Fruit fly (Drosophila melanogaster) whole organism, embryonic: ENCODE results near the gene Nlg2.
A peak's percentile ranks its signal among the peaks of the same experiment; 100 is the strongest.

ENCODE experiments used
- Atf-2 ChIP-seq: fragments of 200-800 bp; sonication (Bioruptor generic); optimal IDR thresholded peaks from 2 replicates; lab custom pipeline; 2016; ENCODE audit warnings: missing biosample characterization, missing genetic modification characterization
- Bdp1 ChIP-seq: fragments of 200-800 bp; sonication (Bioruptor generic); optimal IDR thresholded peaks from 3 replicates; lab custom pipeline; 2016; ENCODE audit warnings: missing biosample characterization, missing genetic modification characterization
- CG10654 ChIP-seq: fragments of 200-800 bp; sonication (Bioruptor generic); optimal IDR thresholded peaks from 2 replicates; lab custom pipeline; 2016; ENCODE audit warnings: missing biosample characterization, missing genetic modification characterization
- CG11085 ChIP-seq: fragments of 200-800 bp; sonication (Bioruptor generic); IDR thresholded peaks from 2 replicates; pipeline ENCODE4 v1.3.6; 2022; ENCODE audit warnings: missing biosample characterization, missing genetic modification characterization
- CG11696 ChIP-seq: fragments of 200-800 bp; sonication (Bioruptor generic); IDR thresholded peaks from 2 replicates; pipeline ENCODE4 v1.3.6; 2022; ENCODE audit warnings: missing biosample characterization, missing genetic modification characterization
- CG12299 ChIP-seq: fragments of 200-800 bp; sonication (Bioruptor generic); optimal IDR thresholded peaks from 2 replicates; lab custom pipeline; 2018; ENCODE audit warnings: missing biosample characterization, mild to moderate bottlenecking, missing genetic modification characterization
- CG13424 ChIP-seq: fragments of 200-800 bp; sonication (Bioruptor generic); optimal IDR thresholded peaks from 2 replicates; lab custom pipeline; 2019; ENCODE audit warnings: missing biosample characterization, mild to moderate bottlenecking, missing genetic modification characterization, moderate library complexity
- CG13624 ChIP-seq: fragments of 200-800 bp; sonication (Bioruptor generic); optimal IDR thresholded peaks from 2 replicates; lab custom pipeline; 2016; ENCODE audit warnings: missing biosample characterization, missing genetic modification characterization
- CG14014 ChIP-seq: fragments of 200-800 bp; sonication (Bioruptor generic); IDR thresholded peaks from 2 replicates; pipeline ENCODE4 v1.3.6; 2022; ENCODE audit warnings: missing biosample characterization, missing genetic modification characterization
- CG14667 ChIP-seq: fragments of 200-800 bp; sonication (Bioruptor generic); IDR thresholded peaks from 2 replicates; pipeline ENCODE4 v1.3.6; 2022; ENCODE audit warnings: missing biosample characterization, missing genetic modification characterization
- CG16813 ChIP-seq: fragments of 200-800 bp; sonication (Bioruptor generic); IDR thresholded peaks from 3 replicates; pipeline ENCODE4 v1.3.6; 2022; ENCODE audit warnings: missing biosample characterization, missing genetic modification characterization; ENCODE audit not compliant: partially characterized antibody
- CG16863 ChIP-seq: fragments of 200-800 bp; sonication (Bioruptor generic); optimal IDR thresholded peaks from 3 replicates; lab custom pipeline; 2016; ENCODE audit warnings: missing biosample characterization, missing genetic modification characterization
- CG18764 ChIP-seq: fragments of 200-800 bp; sonication (Bioruptor generic); optimal IDR thresholded peaks from 3 replicates; lab custom pipeline; 2016; ENCODE audit warnings: missing biosample characterization, missing genetic modification characterization
- CG2889 ChIP-seq: fragments of 200-800 bp; sonication (Bioruptor generic); IDR thresholded peaks from 3 replicates; pipeline ENCODE4 v1.3.6; 2022; ENCODE audit warnings: missing biosample characterization, missing genetic modification characterization
- CG30431 ChIP-seq: fragments of 200-800 bp; sonication (Bioruptor generic); optimal IDR thresholded peaks from 2 replicates; lab custom pipeline; 2017; ENCODE audit warnings: missing biosample characterization, missing genetic modification characterization
- CG34422 ChIP-seq: fragments of 200-800 bp; sonication (Bioruptor generic); IDR thresholded peaks from 3 replicates; pipeline ENCODE4 v1.3.6; 2022; ENCODE audit warnings: missing biosample characterization, missing genetic modification characterization
- CG6689 ChIP-seq: fragments of 200-800 bp; sonication (Bioruptor generic); IDR thresholded peaks from 2 replicates; pipeline ENCODE4 v1.3.6; 2022; ENCODE audit warnings: missing biosample characterization, missing genetic modification characterization
- CG6765 ChIP-seq: fragments of 200-800 bp; sonication (Bioruptor generic); optimal IDR thresholded peaks from 3 replicates; lab custom pipeline; 2017; ENCODE audit warnings: missing biosample characterization, mild to moderate bottlenecking, missing genetic modification characterization
- CG7271 ChIP-seq: fragments of 200-800 bp; sonication (Bioruptor generic); optimal IDR thresholded peaks from 2 replicates; lab custom pipeline; 2018; ENCODE audit warnings: missing biosample characterization, mild to moderate bottlenecking, missing genetic modification characterization, moderate library complexity
- CG7745 ChIP-seq: fragments of 200-800 bp; sonication (Bioruptor generic); optimal IDR thresholded peaks from 2 replicates; lab custom pipeline; 2018; ENCODE audit warnings: missing biosample characterization, mild to moderate bottlenecking, missing genetic modification characterization, moderate library complexity
- CG9437 ChIP-seq: fragments of 200-800 bp; sonication (Bioruptor generic); optimal IDR thresholded peaks from 2 replicates; lab custom pipeline; 2018; ENCODE audit warnings: missing biosample characterization, mild to moderate bottlenecking, missing genetic modification characterization
- CG9876 ChIP-seq: fragments of 200-800 bp; sonication (Bioruptor generic); optimal IDR thresholded peaks from 2 replicates; lab custom pipeline; 2016; ENCODE audit warnings: missing biosample characterization, missing genetic modification characterization
- D19A ChIP-seq: fragments of 200-800 bp; optimal IDR thresholded peaks from 3 replicates; lab custom pipeline; 2019; ENCODE audit warnings: missing biosample characterization, mild to moderate bottlenecking, missing genetic modification characterization, moderate library complexity
- E2f1 ChIP-seq: fragments of 200-800 bp; sonication (Bioruptor generic); IDR thresholded peaks from 2 replicates; pipeline ENCODE4 v1.3.6; 2022; ENCODE audit warnings: missing biosample characterization, missing genetic modification characterization
- Fer1 ChIP-seq: fragments of 200-800 bp; sonication (Bioruptor generic); optimal IDR thresholded peaks from 2 replicates; lab custom pipeline; 2017; ENCODE audit warnings: missing biosample characterization, mild to moderate bottlenecking, missing genetic modification characterization
- HLH4C ChIP-seq: fragments of 200-800 bp; sonication (Bioruptor generic); IDR thresholded peaks from 3 replicates; pipeline ENCODE4 v1.3.6; 2022; ENCODE audit warnings: missing biosample characterization, missing genetic modification characterization; ENCODE audit not compliant: partially characterized antibody
- HmgZ ChIP-seq: fragments of 200-800 bp; sonication (Bioruptor generic); optimal IDR thresholded peaks from 2 replicates; lab custom pipeline; 2018; ENCODE audit warnings: missing biosample characterization, mild to moderate bottlenecking, missing genetic modification characterization
- Lhr ChIP-seq: fragments of 200-800 bp; sonication (Bioruptor generic); optimal IDR thresholded peaks from 3 replicates; lab custom pipeline; 2017; ENCODE audit warnings: mild to moderate bottlenecking, missing biosample characterization, missing genetic modification reagents, missing genetic modification characterization
- Meics ChIP-seq: fragments of 200-800 bp; sonication (Bioruptor generic); optimal IDR thresholded peaks from 2 replicates; lab custom pipeline; 2017; ENCODE audit warnings: missing biosample characterization, mild to moderate bottlenecking, missing genetic modification characterization
- NFAT ChIP-seq: fragments of 200-800 bp; sonication (Bioruptor generic); IDR thresholded peaks from 2 replicates; pipeline ENCODE4 v1.3.6; 2022; ENCODE audit warnings: missing biosample characterization, missing genetic modification characterization
- Ravus ChIP-seq: fragments of 200-800 bp; sonication (Bioruptor generic); IDR thresholded peaks from 2 replicates; pipeline ENCODE4 v1.3.6; 2022; ENCODE audit warnings: missing biosample characterization, missing genetic modification characterization
- Sry-β ChIP-seq: fragments of 200-800 bp; sonication (Bioruptor generic); optimal IDR thresholded peaks from 2 replicates; lab custom pipeline; 2018; ENCODE audit warnings: missing biosample characterization, mild to moderate bottlenecking, missing genetic modification characterization, moderate library complexity
- TFAM ChIP-seq: fragments of 200-800 bp; sonication (Bioruptor generic); optimal IDR thresholded peaks from 2 replicates; lab custom pipeline; 2017; ENCODE audit warnings: missing biosample characterization, missing genetic modification characterization, inconsistent platforms
- Vsx1 ChIP-seq: fragments of 200-800 bp; sonication (Bioruptor generic); optimal IDR thresholded peaks from 2 replicates; lab custom pipeline; 2017; ENCODE audit warnings: missing biosample characterization, mild to moderate bottlenecking, missing genetic modification characterization, missing genetic modification reagents
- ash1 ChIP-seq: fragments of 200-800 bp; sonication (Bioruptor generic); optimal IDR thresholded peaks from 2 replicates; lab custom pipeline; 2018; ENCODE audit warnings: missing biosample characterization, mild to moderate bottlenecking, missing genetic modification characterization
- cad ChIP-seq: fragments of >200 bp; optimal IDR thresholded peaks from 2 replicates; lab custom pipeline; 2017; ENCODE audit warnings: missing biosample characterization, missing genetic modification characterization
- cas ChIP-seq: fragments of 200-800 bp; sonication (Bioruptor generic); IDR thresholded peaks from 2 replicates; pipeline ENCODE4 v1.3.6; 2022; ENCODE audit warnings: missing biosample characterization, missing genetic modification characterization
- dimm ChIP-seq: fragments of 200-800 bp; sonication (Bioruptor generic); IDR thresholded peaks from 2 replicates; pipeline ENCODE4 v1.3.6; 2022; ENCODE audit warnings: missing biosample characterization, missing genetic modification characterization
- fd3F ChIP-seq: fragments of 200-800 bp; sonication (Bioruptor generic); optimal IDR thresholded peaks from 2 replicates; lab custom pipeline; 2018; ENCODE audit warnings: missing biosample characterization, mild to moderate bottlenecking, missing genetic modification characterization, moderate library complexity
- gfzf ChIP-seq: fragments of 200-800 bp; sonication (Bioruptor generic); optimal IDR thresholded peaks from 2 replicates; lab custom pipeline; 2016; ENCODE audit warnings: missing biosample characterization, mild to moderate bottlenecking, missing genetic modification characterization, moderate library complexity
- gsb-n ChIP-seq: fragments of 200-800 bp; sonication (Bioruptor generic); optimal IDR thresholded peaks from 3 replicates; lab custom pipeline; 2018; ENCODE audit warnings: missing biosample characterization, mild to moderate bottlenecking, missing genetic modification characterization
- hb ChIP-seq: fragments of 200-800 bp; sonication (Bioruptor generic); IDR thresholded peaks from 3 replicates; pipeline ENCODE4 v1.3.6; 2022; ENCODE audit warnings: missing biosample characterization, missing genetic modification characterization; ENCODE audit not compliant: partially characterized antibody
- hbn ChIP-seq: fragments of 200-800 bp; sonication (Bioruptor generic); IDR thresholded peaks from 2 replicates; pipeline ENCODE4 v1.3.6; 2022; ENCODE audit warnings: missing biosample characterization, missing genetic modification characterization; ENCODE audit not compliant: partially characterized antibody
- her ChIP-seq: fragments of 200-800 bp; sonication (Bioruptor generic); optimal IDR thresholded peaks from 2 replicates; lab custom pipeline; 2016; ENCODE audit warnings: missing biosample characterization, missing genetic modification characterization
- hkb ChIP-seq, 2 experiments: fragments of 200-800 bp in 1 of 2; fragments of >200 bp in 1 of 2; sonication (Bioruptor generic) in 1 of 2; IDR thresholded peaks in 1 of 2; optimal IDR thresholded peaks in 1 of 2; 2 replicates each; pipeline versions ENCODE4 v1.3.6 to Lab custom; 2017 to 2022; ENCODE audit warnings: missing biosample characterization in 1 of 2, missing genetic modification characterization in 1 of 2
- klu ChIP-seq: fragments of 200-800 bp; sonication (Bioruptor generic); IDR thresholded peaks from 2 replicates; pipeline ENCODE4 v1.3.6; 2022; ENCODE audit warnings: missing biosample characterization, missing genetic modification characterization
- lab ChIP-seq: fragments of 200-800 bp; sonication (Bioruptor generic); optimal IDR thresholded peaks from 3 replicates; lab custom pipeline; 2017; ENCODE audit warnings: missing biosample characterization, missing genetic modification characterization, mild to moderate bottlenecking, moderate library complexity, missing genetic modification reagents
- trh ChIP-seq: fragments of 200-800 bp; sonication (Bioruptor generic); optimal IDR thresholded peaks from 2 replicates; lab custom pipeline; 2016; ENCODE audit warnings: missing biosample characterization, missing genetic modification characterization
- unc-4 ChIP-seq: fragments of 200-800 bp; sonication (Bioruptor generic); IDR thresholded peaks from 2 replicates; pipeline ENCODE4 v1.3.6; 2022; ENCODE audit warnings: missing biosample characterization, missing genetic modification characterization; ENCODE audit not compliant: partially characterized antibody
- vvl ChIP-seq: fragments of 200-800 bp; sonication (Bioruptor generic); IDR thresholded peaks from 2 replicates; pipeline ENCODE4 v1.3.6; 2022; ENCODE audit warnings: missing biosample characterization, missing genetic modification characterization

The Nlg2 gene

dm6 chr2L:6841349-6841748, 33.4 kb upstream of the Nlg2 start (continued):
- TF ChIP-seq vvl (GFP tag; lab: Robert Waterston, UW) = peak; percentile 90
- peak; percentile 26 for TF ChIP-seq Meics
- TF ChIP-seq CG7271 = peak; percentile 66
- peak; percentile 52; the same call in 1 of the 2 replicates for TF ChIP-seq CG11696
- peak; percentile 65 for TF ChIP-seq E2f1 (GFP tag; lab: Robert Waterston, UW)
- no peak for TF ChIP-seq Sry-β (GFP tag; lab: Kevin White, UChicago)
- TF ChIP-seq CG9876 = peak; percentile 48
- TF ChIP-seq CG18764 (GFP tag; lab: Kevin White, UChicago) = peak; percentile 45
- no peak for TF ChIP-seq CG16813
- TF ChIP-seq HLH4C (GFP tag; lab: Robert Waterston, UW) = no peak
- TF ChIP-seq hbn (GFP tag; lab: Robert Waterston, UW) = no peak
- no peak for TF ChIP-seq Fer1 (GFP tag; lab: Kevin White, UChicago)
- peak; percentile 71; the same call in 2 of the 3 replicates for TF ChIP-seq CG34422 (GFP tag; lab: Robert Waterston, UW)
- TF ChIP-seq ash1 (GFP tag; lab: Kevin White, UChicago) = no peak
- TF ChIP-seq hb (GFP tag; lab: Robert Waterston, UW) = no peak
- peak; percentile 27 for TF ChIP-seq CG12299 (tag; lab: Kevin White, UChicago)
- no peak for TF ChIP-seq fd3F (GFP tag; lab: Kevin White, UChicago)
- peak; percentile 45 for TF ChIP-seq Atf-2 (GFP tag; lab: Kevin White, UChicago)
- TF ChIP-seq Ravus (GFP tag; lab: Robert Waterston, UW) = no peak
- TF ChIP-seq CG7745 (tag; lab: Kevin White, UChicago) = no peak
- no peak for TF ChIP-seq unc-4 (GFP tag; lab: Robert Waterston, UW)
- 0 out of 2 replicates have a peak, but pooled peaks have one; percentile 32 for TF ChIP-seq cas (GFP tag; lab: Robert Waterston, UW)
- TF ChIP-seq CG6765 = no peak
- peak; percentile 47 for TF ChIP-seq her
- peak; percentile 5 for TF ChIP-seq trh
- peak; percentile 78 for TF ChIP-seq D19A (tag; lab: Kevin White, UChicago)
- no peak for TF ChIP-seq NFAT (GFP tag; lab: Robert Waterston, UW)
- TF ChIP-seq CG13424 (tag; lab: Kevin White, UChicago) = peak; percentile 79
- TF ChIP-seq cad = no peak
- TF ChIP-seq CG14014 (GFP tag; lab: Robert Waterston, UW) = 0 out of 2 replicates have a peak, but pooled peaks have one; percentile 39
- TF ChIP-seq klu (GFP tag; lab: Robert Waterston, UW) = peak; percentile 35; the same call in 1 of the 2 replicates
- no peak for TF ChIP-seq hkb (optimal IDR thresholded peaks at IDR 0.05; lab: Kevin White, UChicago)
- TF ChIP-seq hkb (GFP tag; IDR thresholded peaks at IDR 0.05; lab: Robert Waterston, UW) = peak; percentile 83
- TF ChIP-seq CG14667 = peak; percentile 72
- TF ChIP-seq HmgZ (tag; lab: Kevin White, UChicago) = no peak
- TF ChIP-seq CG11085 (GFP tag; lab: Robert Waterston, UW) = 0 out of 2 replicates have a peak, but pooled peaks have one; percentile 15
- TF ChIP-seq Bdp1 (GFP tag; lab: Kevin White, UChicago) = peak; percentile 53
- peak; percentile 43 for TF ChIP-seq lab (GFP tag; lab: Kevin White, UChicago)
- no peak for TF ChIP-seq gfzf (GFP tag; lab: Kevin White, UChicago)
- TF ChIP-seq CG30431 (GFP tag; lab: Kevin White, UChicago) = peak; percentile 70
- TF ChIP-seq CG13624 (GFP tag; lab: Kevin White, UChicago) = peak; percentile 42
- TF ChIP-seq TFAM (GFP tag; lab: Kevin White, UChicago) = no peak
- peak; percentile 71 for TF ChIP-seq Lhr
- TF ChIP-seq CG2889 = 0 out of 3 replicates have a peak, but pooled peaks have one; percentile 10
- TF ChIP-seq Vsx1 (GFP tag; lab: Kevin White, UChicago) = peak; percentile 30
- peak; percentile 68 for TF ChIP-seq CG16863 (GFP tag; lab: Kevin White, UChicago)
- TF ChIP-seq CG6689 = peak; percentile 76
- peak; percentile 91 for TF ChIP-seq gsb-n (tag; lab: Kevin White, UChicago)
- peak; percentile 36 for TF ChIP-seq CG9437 (GFP tag; lab: Kevin White, UChicago)
- TF ChIP-seq CG10654 (GFP tag; lab: Kevin White, UChicago) = peak; percentile 37
- peak; percentile 44; the same call in 1 of the 2 replicates for TF ChIP-seq dimm
